Fruit fly (Drosophila melanogaster): ENCODE measurements around the gene Diedel.

Gene Diedel

dm6 chr3R:29519332-29519731, 25.7 kb downstream of the Diedel start (continued):
- TF ChIP-seq CG8290 (GFP tag; optimal IDR thresholded peaks at IDR 0.05): no peak
- no peak for TF ChIP-seq CG8290 (tag; optimal IDR thresholded peaks at IDR 0.05)
- TF ChIP-seq CG18619 (GFP tag; optimal IDR thresholded peaks at IDR 0.05): no peak
- no peak for TF ChIP-seq cas (GFP tag; IDR thresholded peaks at IDR 0.05)
- no peak for TF ChIP-seq CG12769 (tag; optimal IDR thresholded peaks at IDR 0.05)
- no peak for TF ChIP-seq HmgZ (tag; optimal IDR thresholded peaks at IDR 0.05)
- TF ChIP-seq CG10543 (GFP tag; optimal IDR thresholded peaks at IDR 0.05): no peak
- TF ChIP-seq Hr78 (GFP tag; optimal IDR thresholded peaks at IDR 0.05): no peak
- no peak for TF ChIP-seq CG17802 (tag; optimal IDR thresholded peaks at IDR 0.05)
- no peak for TF ChIP-seq CG10565 (GFP tag; optimal IDR thresholded peaks at IDR 0.05)
- TF ChIP-seq Antp (GFP tag; optimal IDR thresholded peaks at IDR 0.05): no peak
- TF ChIP-seq Sry-δ (GFP tag; optimal IDR thresholded peaks at IDR 0.05): no peak
- no peak for TF ChIP-seq Sry-β (GFP tag; optimal IDR thresholded peaks at IDR 0.05)
- no peak for TF ChIP-seq CG4360 (GFP tag; IDR thresholded peaks at IDR 0.05)
- no peak for TF ChIP-seq slp2 (GFP tag; optimal IDR thresholded peaks at IDR 0.05)
- TF ChIP-seq CG1529 (GFP tag; optimal IDR thresholded peaks at IDR 0.05): peak; percentile 3
- TF ChIP-seq CG13775 (GFP tag; optimal IDR thresholded peaks at IDR 0.05): peak; percentile 39
- TF ChIP-seq Nf-YC (tag; optimal IDR thresholded peaks at IDR 0.05): no peak
- TF ChIP-seq Ets97D (GFP tag; optimal IDR thresholded peaks at IDR 0.05): no peak
- TF ChIP-seq CHES-1-like (GFP tag; optimal IDR thresholded peaks at IDR 0.05): no peak
- peak; percentile 31 for TF ChIP-seq az2 (GFP tag; optimal IDR thresholded peaks at IDR 0.05)
- no peak for TF ChIP-seq E2f2 (GFP tag; IDR thresholded peaks at IDR 0.05)
- no peak for TF ChIP-seq D19B (GFP tag; optimal IDR thresholded peaks at IDR 0.05)
- TF ChIP-seq CG10979 (tag; optimal IDR thresholded peaks at IDR 0.05): peak; percentile 53
- no peak for TF ChIP-seq lilli (GFP tag; optimal IDR thresholded peaks at IDR 0.05)
- no peak for TF ChIP-seq CG1647 (GFP tag; optimal IDR thresholded peaks at IDR 0.05)
- TF ChIP-seq run (tag; optimal IDR thresholded peaks at IDR 0.05): no peak
- TF ChIP-seq Gug (GFP tag; IDR thresholded peaks at IDR 0.05): no peak
- no peak for TF ChIP-seq tap (tag; optimal IDR thresholded peaks at IDR 0.05)
- TF ChIP-seq croc (GFP tag; conservative IDR thresholded peaks at IDR 0.05): no peak
- no peak for TF ChIP-seq Usf (GFP tag; optimal IDR thresholded peaks at IDR 0.05)
- peak; percentile 26; the same call in 1 of the 2 replicates for TF ChIP-seq CG11696 (GFP tag; IDR thresholded peaks at IDR 0.05)
- peak; percentile 29 for TF ChIP-seq CG7271 (tag; optimal IDR thresholded peaks at IDR 0.05)
- no peak for TF ChIP-seq Hr39 (optimal IDR thresholded peaks at IDR 0.05)
- TF ChIP-seq CG17829 (tag; optimal IDR thresholded peaks at IDR 0.05): peak; percentile 47
- no peak for TF ChIP-seq CG15479 (GFP tag; optimal IDR thresholded peaks at IDR 0.05)
- no peak for TF ChIP-seq CG15011 (GFP tag; optimal IDR thresholded peaks at IDR 0.05)
- no peak for TF ChIP-seq tx (GFP tag; optimal IDR thresholded peaks at IDR 0.05)
- TF ChIP-seq z (GFP tag; IDR thresholded peaks at IDR 0.05): no peak
- no peak for TF ChIP-seq TFAM (GFP tag; optimal IDR thresholded peaks at IDR 0.05)
- TF ChIP-seq Fer1 (GFP tag; optimal IDR thresholded peaks at IDR 0.05): no peak
- TF ChIP-seq CG15073 (GFP tag; optimal IDR thresholded peaks at IDR 0.05): no peak
- TF ChIP-seq sd (tag; optimal IDR thresholded peaks at IDR 0.05): no peak
- TF ChIP-seq CG12219 (GFP tag; optimal IDR thresholded peaks at IDR 0.05): no peak
- TF ChIP-seq CG10366 (GFP tag; IDR thresholded peaks at IDR 0.05): peak; percentile 30; the same call in 1 of the 2 replicates
- TF ChIP-seq BEAF-32 (GFP tag; optimal IDR thresholded peaks at IDR 0.05): no peak
- no peak for TF ChIP-seq Pdp1 (GFP tag; optimal IDR thresholded peaks at IDR 0.05)
- TF ChIP-seq CG10321 (GFP tag; IDR thresholded peaks at IDR 0.05): no peak
- peak; percentile 31; the same call in 1 of the 2 replicates for TF ChIP-seq HLH3B (GFP tag; IDR thresholded peaks at IDR 0.05)
- no peak for TF ChIP-seq CrebB (tag; optimal IDR thresholded peaks at IDR 0.05)
- no peak for TF ChIP-seq CG6272 (GFP tag; IDR thresholded peaks at IDR 0.05)
- TF ChIP-seq Doc2 (GFP tag; IDR thresholded peaks at IDR 0.05): no peak
- no peak for TF ChIP-seq Neu2 (GFP tag; optimal IDR thresholded peaks at IDR 0.05; ENCODE audit: borderline replicate concordance)
